Worm (Caenorhabditis elegans): ENCODE data around the gene Y15E3A.5.
A peak's percentile ranks its signal among the peaks of the same experiment; 100 is the strongest.

Gene Y15E3A.5

ce11 chrX:15353874-15354480 is 13.6 kb downstream of the Y15E3A.5 start (continued):
- TF ChIP-seq K02D7.2 (tag; optimal IDR thresholded peaks at IDR 0.05), result no peak
- TF ChIP-seq ceh-31 (tag; optimal IDR thresholded peaks at IDR 0.05), result peak; percentile 77
- TF ChIP-seq pax-1 (tag; optimal IDR thresholded peaks at IDR 0.05), result no peak
- no peak for TF ChIP-seq fax-1 (tag; optimal IDR thresholded peaks at IDR 0.05)
- TF ChIP-seq zip-5 (tag; optimal IDR thresholded peaks at IDR 0.05), result no peak
- no peak for TF ChIP-seq tbx-7 (tag; optimal IDR thresholded peaks at IDR 0.05)
- no peak for TF ChIP-seq C38D4.7 (GFP tag; optimal IDR thresholded peaks at IDR 0.05)
- peak; percentile 36 for TF ChIP-seq pag-3 (tag; optimal IDR thresholded peaks at IDR 0.05; ENCODE audit: borderline replicate concordance)
- peak; percentile 84 for TF ChIP-seq ceh-14 (tag; optimal IDR thresholded peaks at IDR 0.05)
- TF ChIP-seq unc-55 (GFP tag; optimal IDR thresholded peaks at IDR 0.05), result peak; percentile 31
- peak; percentile 44 for TF ChIP-seq K09A11.1 (tag; optimal IDR thresholded peaks at IDR 0.05; ENCODE audit: insufficient read depth)
- peak; percentile 3 for TF ChIP-seq ceh-2 (tag; optimal IDR thresholded peaks at IDR 0.05)
- peak; percentile 7 for TF ChIP-seq hlh-8 (tag; optimal IDR thresholded peaks at IDR 0.05)
- peak; percentile 10 for TF ChIP-seq C08G9.2 (tag; optimal IDR thresholded peaks at IDR 0.05)
- TF ChIP-seq nfya-1 (tag; optimal IDR thresholded peaks at IDR 0.05), result peak; percentile 77
- TF ChIP-seq ceh-24 (tag; optimal IDR thresholded peaks at IDR 0.05), result no peak
- TF ChIP-seq sdc-2 (tag; optimal IDR thresholded peaks at IDR 0.05), result peak; percentile 74
- no peak for TF ChIP-seq ama-1 (optimal IDR thresholded peaks at IDR 0.05)
- no peak for TF ChIP-seq unc-86 (tag; optimal IDR thresholded peaks at IDR 0.05)

- TF ChIP-seq syd-9 (tag; optimal IDR thresholded peaks at IDR 0.05) (no peak), ceh-48 (tag; optimal IDR thresholded peaks at IDR 0.05) (no peak), elt-4 (tag; optimal IDR thresholded peaks at IDR 0.05) (no peak)
These were observed 14.6 kb downstream of the Y15E3A.5 start, which contains the start of gene nfki-1 for ce11 chrX:15354938-15355337. Gene nfki-1, plus strand, starts transcription at chrX:15355238.

DNA sequence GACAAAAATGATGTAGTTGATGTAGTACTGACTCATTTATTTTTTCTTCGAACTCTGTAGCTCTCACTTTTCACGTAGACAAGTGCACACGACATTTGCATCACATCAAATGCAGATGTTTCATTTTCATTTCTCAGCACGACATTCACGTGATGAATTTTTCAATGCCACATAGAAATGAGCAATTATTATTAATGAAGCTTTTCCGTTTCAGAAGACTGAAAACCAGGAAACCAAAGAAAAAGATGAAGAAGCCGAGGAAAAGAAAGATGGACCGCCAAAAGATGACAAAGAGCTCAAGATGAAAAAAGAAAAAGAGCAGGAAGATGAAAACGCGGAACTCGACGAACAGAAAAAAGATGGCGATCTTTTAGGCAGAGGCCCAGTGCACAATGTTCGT is 15.2 kb downstream of the Y15E3A.5 start:
- no peak for TF ChIP-seq pqm-1 (tag; optimal IDR thresholded peaks at IDR 0.05)
- no peak for TF ChIP-seq nfya-1 (tag; optimal IDR thresholded peaks at IDR 0.05)
- TF ChIP-seq unc-86 (tag; optimal IDR thresholded peaks at IDR 0.05), result no peak
- no peak for TF ChIP-seq pag-3 (tag; optimal IDR thresholded peaks at IDR 0.05; ENCODE audit: borderline replicate concordance)
- no peak for TF ChIP-seq C38D4.7 (GFP tag; optimal IDR thresholded peaks at IDR 0.05)

ce11 chrX:15362152-15362922 is 22.0 kb downstream of the Y15E3A.5 start:
- TF ChIP-seq nhr-11 (tag; optimal IDR thresholded peaks at IDR 0.05) (no peak), ceh-34 (tag; optimal IDR thresholded peaks at IDR 0.05) (no peak), odd-2 (tag; optimal IDR thresholded peaks at IDR 0.05) (no peak), hlh-15 (tag; optimal IDR thresholded peaks at IDR 0.05) (no peak), unc-3 (GFP tag; conservative IDR thresholded peaks at IDR 0.05) (no peak), unc-3 (tag; optimal IDR thresholded peaks at IDR 0.05) (no peak), pha-2 (tag; optimal IDR thresholded peaks at IDR 0.05) (no peak)

DNA sequence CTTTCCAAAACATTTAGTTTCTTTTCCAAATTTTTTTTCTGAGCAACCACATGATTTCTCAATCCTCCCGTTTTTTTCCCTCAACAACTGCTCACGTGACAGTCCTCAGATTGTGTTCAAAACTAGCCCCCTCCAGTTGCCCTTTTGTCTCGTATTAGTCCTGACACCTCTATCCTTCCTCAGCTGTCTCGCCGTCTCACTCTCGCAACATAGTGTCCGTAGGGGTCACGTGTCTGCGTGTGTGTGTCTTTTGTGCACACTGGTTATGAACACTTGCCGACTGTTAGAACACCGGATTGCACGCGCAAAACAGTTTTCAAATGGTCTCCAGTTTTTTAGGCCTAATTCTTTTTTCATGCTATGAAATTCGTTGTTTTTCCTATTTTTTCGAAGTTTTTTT is 24.9 kb downstream of the Y15E3A.5 start:
- TF ChIP-seq Y22D7AL.16 (tag; optimal IDR thresholded peaks at IDR 0.05) (no peak), fkh-10 (GFP tag; optimal IDR thresholded peaks at IDR 0.05) (no peak), hlh-15 (tag; optimal IDR thresholded peaks at IDR 0.05) (no peak), hlh-6 (tag; optimal IDR thresholded peaks at IDR 0.05) (no peak), ref-2 (tag; optimal IDR thresholded peaks at IDR 0.05) (peak; percentile 79), C08G9.2 (tag; optimal IDR thresholded peaks at IDR 0.05) (no peak), sdc-2 (tag; optimal IDR thresholded peaks at IDR 0.05) (peak; percentile 60), ceh-14 (tag; optimal IDR thresholded peaks at IDR 0.05) (no peak), ceh-9 (tag; optimal IDR thresholded peaks at IDR 0.05) (no peak), lin-11 (tag; optimal IDR thresholded peaks at IDR 0.05) (no peak), unc-55 (GFP tag; optimal IDR thresholded peaks at IDR 0.05) (peak; percentile 39), F13H6.1 (tag; optimal IDR thresholded peaks at IDR 0.05) (no peak), sox-2 (GFP tag; IDR thresholded peaks at IDR 0.05) (0 out of 2 replicates have a peak, but pooled peaks have one; percentile 19), tbx-2 (tag; optimal IDR thresholded peaks at IDR 0.05) (peak; percentile 63), unc-86 (tag; optimal IDR thresholded peaks at IDR 0.05) (no peak), ttx-3 (tag; optimal IDR thresholded peaks at IDR 0.05) (no peak), pros-1 (tag; optimal IDR thresholded peaks at IDR 0.05) (no peak), ceh-34 (tag; optimal IDR thresholded peaks at IDR 0.05) (peak; percentile 38), hlh-30 (tag; optimal IDR thresholded peaks at IDR 0.05; ENCODE audit: insufficient read depth) (peak; percentile 99), pha-4 (tag; optimal IDR thresholded peaks at IDR 0.05) (no peak), hlh-8 (tag; optimal IDR thresholded peaks at IDR 0.05) (peak; percentile 18), elt-4 (tag; optimal IDR thresholded peaks at IDR 0.05) (no peak)
